Worm (Caenorhabditis elegans) whole organism, L4/young adult: Measurements from ENCODE around the gene irld-11.

Experiments used
- W03F9.2 ChIP-seq: fragments of 150-350 bp; optimal IDR thresholded peaks from 2 replicates; lab custom pipeline; 2014; ENCODE audit warnings: missing biosample characterization, missing genetic modification characterization
- dao-5 ChIP-seq: sonication (generic microtip); optimal IDR thresholded peaks from 2 replicates; lab custom pipeline; 2016; ENCODE audit warnings: missing genotype, missing genetic modification characterization, moderate library complexity, missing compliant biosample characterization
- him-1 ChIP-seq: sonication (generic microtip); optimal IDR thresholded peaks from 2 replicates; lab custom pipeline; 2016; ENCODE audit warnings: missing genotype, missing genetic modification reagents, missing genetic modification characterization, missing compliant biosample characterization

Gene irld-11

ce11 chrV:1654845-1655244, at the start of gene irld-11:
TSS of gene irld-11 (plus strand) at chrV:1655145.
- TF ChIP-seq dao-5 (tag; lab: Kevin White, UChicago), result no peak
- no peak for TF ChIP-seq him-1 (tag; lab: Kevin White, UChicago)
- no peak for TF ChIP-seq W03F9.2 (tag; lab: Kevin White, UChicago)

- TF ChIP-seq him-1 (tag; lab: Kevin White, UChicago) (no peak), W03F9.2 (tag; lab: Kevin White, UChicago) (no peak), dao-5 (tag; lab: Kevin White, UChicago) (no peak)
Measured at ce11 chrV:1607790-1608189, 47.2 kb upstream of the irld-11 start, which contains the start of gene nhr-178. TSS of gene nhr-178 (minus strand) at chrV:1607953.

- TF ChIP-seq him-1 (tag; lab: Kevin White, UChicago), result no peak
- TF ChIP-seq dao-5 (tag; lab: Kevin White, UChicago), result no peak
- TF ChIP-seq W03F9.2 (tag; lab: Kevin White, UChicago), result no peak
Measured at ce11 chrV:1610097-1610496, 44.8 kb upstream of the irld-11 start, which contains the start of gene nhr-177. TSS of gene nhr-177 (plus strand) at chrV:1610263.

ce11 chrV:1611570-1611969, 43.4 kb upstream of the irld-11 start:
- TF ChIP-seq him-1 (tag; lab: Kevin White, UChicago) (no peak), W03F9.2 (tag; lab: Kevin White, UChicago) (no peak), dao-5 (tag; lab: Kevin White, UChicago) (no peak)

ce11 chrV:1614726-1615125, 40.2 kb upstream of the irld-11 start, which contains the start of gene srbc-41:
TSS of gene srbc-41 (minus strand) at chrV:1614826.
- TF ChIP-seq dao-5 (tag; lab: Kevin White, UChicago), result no peak
- TF ChIP-seq W03F9.2 (tag; lab: Kevin White, UChicago), result no peak
- no peak for TF ChIP-seq him-1 (tag; lab: Kevin White, UChicago)

- no peak for TF ChIP-seq W03F9.2 (tag; lab: Kevin White, UChicago)
- no peak for TF ChIP-seq him-1 (tag; lab: Kevin White, UChicago)
- no peak for TF ChIP-seq dao-5 (tag; lab: Kevin White, UChicago)
Measured at ce11 chrV:1618760-1619159, 36.2 kb upstream of the irld-11 start, which contains the start of gene nhr-179. TSS of gene nhr-179 (minus strand) at chrV:1618860.

- no peak for TF ChIP-seq dao-5 (tag; lab: Kevin White, UChicago)
- TF ChIP-seq him-1 (tag; lab: Kevin White, UChicago), result no peak
- no peak for TF ChIP-seq W03F9.2 (tag; lab: Kevin White, UChicago)
Measured at ce11 chrV:1620537-1620936, 34.4 kb upstream of the irld-11 start.

- no peak for TF ChIP-seq him-1 (tag; lab: Kevin White, UChicago)
- TF ChIP-seq dao-5 (tag; lab: Kevin White, UChicago), result no peak
- no peak for TF ChIP-seq W03F9.2 (tag; lab: Kevin White, UChicago)
Measured at ce11 chrV:1621494-1621893, 33.5 kb upstream of the irld-11 start, which contains the start of gene nhr-117. TSS of gene nhr-117 (minus strand) at chrV:1621520.

- no peak for TF ChIP-seq dao-5 (tag; lab: Kevin White, UChicago)
- TF ChIP-seq W03F9.2 (tag; lab: Kevin White, UChicago), result no peak
- no peak for TF ChIP-seq him-1 (tag; lab: Kevin White, UChicago)
Measured at ce11 chrV:1623429-1623828, 31.5 kb upstream of the irld-11 start.

- TF ChIP-seq him-1 (tag; lab: Kevin White, UChicago) (no peak), dao-5 (tag; lab: Kevin White, UChicago) (no peak), W03F9.2 (tag; lab: Kevin White, UChicago) (no peak)
Measured at ce11 chrV:1624340-1624739, 30.6 kb upstream of the irld-11 start, which contains the start of gene nhr-110. TSS of gene nhr-110 (minus strand) at chrV:1624440.

- TF ChIP-seq him-1 (tag; lab: Kevin White, UChicago) (no peak), W03F9.2 (tag; lab: Kevin White, UChicago) (no peak)
Measured at ce11 chrV:1626720-1627119, 28.2 kb upstream of the irld-11 start, which contains the start of gene nhr-237. TSS of gene nhr-237 (minus strand) at chrV:1626820.

- TF ChIP-seq dao-5 (tag; lab: Kevin White, UChicago) (no peak), him-1 (tag; lab: Kevin White, UChicago) (no peak), W03F9.2 (tag; lab: Kevin White, UChicago) (no peak)
Measured at ce11 chrV:1627269-1627668, 27.7 kb upstream of the irld-11 start.

- TF ChIP-seq him-1 (tag; lab: Kevin White, UChicago) (no peak), dao-5 (tag; lab: Kevin White, UChicago) (no peak), W03F9.2 (tag; lab: Kevin White, UChicago) (no peak)
Measured at ce11 chrV:1629329-1629728, 25.6 kb upstream of the irld-11 start, which contains the start of gene nhr-238. TSS of gene nhr-238 (minus strand) at chrV:1629432.

ce11 chrV:1631148-1631547, 23.8 kb upstream of the irld-11 start, which contains the start of gene Y46H3D.8:
TSS of gene Y46H3D.8 (minus strand) at chrV:1631248.
- TF ChIP-seq him-1 (tag; lab: Kevin White, UChicago) (no peak), W03F9.2 (tag; lab: Kevin White, UChicago) (no peak)
